Worm (Caenorhabditis elegans) whole organism, young adult: Measurements from ENCODE around the gene ttn-1.

ENCODE experiments used
- D2030.7 ChIP-seq: fragments of 200-800 bp; sonication (Bioruptor generic); IDR thresholded peaks from 2 replicates; pipeline ENCODE4 v1.3.6; 2022; ENCODE audit warnings: missing genetic modification reagents, missing genetic modification characterization, missing compliant biosample characterization
- Y79H2A.3 ChIP-seq: fragments of 200-800 bp; sonication (Bioruptor generic); conservative IDR thresholded peaks from 2 replicates; pipeline ENCODE4 v1.3.6; 2022; ENCODE audit warnings: missing genetic modification reagents, missing genetic modification characterization, missing compliant biosample characterization
- attf-3 ChIP-seq: fragments of 200-800 bp; sonication (Bioruptor generic); conservative IDR thresholded peaks from 2 replicates; pipeline ENCODE4 v1.3.6; 2022; ENCODE audit warnings: missing genetic modification reagents, missing genetic modification characterization, missing compliant biosample characterization
- bed-1 ChIP-seq: fragments of 200-800 bp; sonication (Bioruptor generic); IDR thresholded peaks from 2 replicates; pipeline ENCODE4 v1.3.6; 2022; ENCODE audit warnings: missing genetic modification reagents, missing genetic modification characterization, missing compliant biosample characterization
- ceh-79 ChIP-seq: sonication (generic microtip); optimal IDR thresholded peaks from 2 replicates; lab custom pipeline; 2017; ENCODE audit warnings: mild to moderate bottlenecking, missing genetic modification characterization, missing compliant biosample characterization
- ets-4 ChIP-seq: fragments of 200-800 bp; sonication (Bioruptor generic); optimal IDR thresholded peaks from 2 replicates; lab custom pipeline; 2018; ENCODE audit warnings: mild to moderate bottlenecking, missing genetic modification characterization, missing compliant biosample characterization
- lir-1 ChIP-seq: fragments of 200-800 bp; sonication (Bioruptor generic); conservative IDR thresholded peaks from 2 replicates; pipeline ENCODE4 v1.3.6; 2022; ENCODE audit warnings: missing genetic modification reagents, missing genetic modification characterization, missing compliant biosample characterization
- madf-6 ChIP-seq: fragments of 200-800 bp; sonication (Bioruptor generic); IDR thresholded peaks from 2 replicates; pipeline ENCODE4 v1.3.6; 2022; ENCODE audit warnings: missing genetic modification reagents, missing genetic modification characterization, missing compliant biosample characterization
- pha-4 ChIP-seq: fragments of 150-350 bp; sonication (generic microtip); optimal IDR thresholded peaks from 2 replicates; lab custom pipeline; 2014; ENCODE audit warnings: missing biosample characterization, missing genetic modification reagents, missing genetic modification characterization
- snpc-1.1 ChIP-seq: sonication (generic microtip); optimal IDR thresholded peaks from 2 replicates; lab custom pipeline; 2017; ENCODE audit warnings: missing genetic modification characterization, mild to moderate bottlenecking, missing compliant biosample characterization, antibody characterized with exemption, moderate library complexity, missing genotype, missing genetic modification reagents; ENCODE audit not compliant: insufficient read depth
- unc-130 ChIP-seq: sonication (generic microtip); optimal IDR thresholded peaks from 2 replicates; lab custom pipeline; 2016; ENCODE audit warnings: missing genetic modification reagents, missing genetic modification characterization, missing compliant biosample characterization
- unc-62 ChIP-seq: fragments of 150-350 bp; optimal IDR thresholded peaks from 2 replicates; lab custom pipeline; 2014; ENCODE audit warnings: missing biosample characterization, missing genetic modification reagents, missing genetic modification characterization
- ztf-3 ChIP-seq: fragments of 200-800 bp; sonication (Bioruptor generic); optimal IDR thresholded peaks from 2 replicates; lab custom pipeline; 2018; ENCODE audit warnings: mild to moderate bottlenecking, missing genetic modification characterization, missing compliant biosample characterization

- TF ChIP-seq ceh-79 (tag; lab: Kevin White, UChicago) (no peak), attf-3 (GFP tag; lab: Robert Waterston, UW) (no peak), unc-130 (GFP tag; lab: Kevin White, UChicago) (no peak), unc-62 (no peak), madf-6 (no peak), lir-1 (GFP tag; lab: Robert Waterston, UW) (no peak), Y79H2A.3 (GFP tag; lab: Robert Waterston, UW) (no peak), snpc-1.1 (tag; lab: Kevin White, UChicago) (no peak), ztf-3 (GFP tag; lab: Kevin White, UChicago) (no peak), ets-4 (GFP tag; lab: Kevin White, UChicago) (no peak), pha-4 (tag; lab: Kevin White, UChicago) (no peak), D2030.7 (GFP tag; lab: Robert Waterston, UW) (no peak), bed-1 (GFP tag; lab: Robert Waterston, UW) (no peak)
Observed at ce11 chrV:6247397-6247796, 45.0 kb upstream of the ttn-1 start.
